Worm (Caenorhabditis elegans): ENCODE data around the gene ttm-2.

ce11 chrII:4747697-4748096 lies 18.5 kb downstream of the ttm-2 start:
- TF ChIP-seq dao-5 (tag; optimal IDR thresholded peaks at IDR 0.05) (no peak), W03F9.2 (tag; optimal IDR thresholded peaks at IDR 0.05) (no peak), him-1 (tag; optimal IDR thresholded peaks at IDR 0.05) (no peak)
